Worm (Caenorhabditis elegans): ENCODE data around the gene M01H9.10.

The M01H9.10 gene

ce11 chrIV:4472418-4473173, 7.3 kb downstream of the M01H9.10 start:
- TF ChIP-seq nhr-237 (tag; optimal IDR thresholded peaks at IDR 0.05), result no peak
- no peak for TF ChIP-seq mef-2 (tag; optimal IDR thresholded peaks at IDR 0.05)
- TF ChIP-seq fkh-8 (tag; optimal IDR thresholded peaks at IDR 0.05), result no peak
- peak; percentile 6 for TF ChIP-seq lin-13 (GFP tag; optimal IDR thresholded peaks at IDR 0.05)
- TF ChIP-seq pax-3 (tag; optimal IDR thresholded peaks at IDR 0.05), result no peak
- no peak for TF ChIP-seq ceh-63 (GFP tag; optimal IDR thresholded peaks at IDR 0.05)
- no peak for TF ChIP-seq isw-1 (GFP tag; IDR thresholded peaks at IDR 0.05)
- peak; percentile 54 for TF ChIP-seq C16A3.4 (tag; optimal IDR thresholded peaks at IDR 0.05)
- TF ChIP-seq pqm-1 (tag; optimal IDR thresholded peaks at IDR 0.05), result no peak
- TF ChIP-seq skn-1 (tag; optimal IDR thresholded peaks at IDR 0.05), result no peak
- TF ChIP-seq unc-62 (GFP tag; optimal IDR thresholded peaks at IDR 0.05), result no peak
- TF ChIP-seq lir-3 (tag; optimal IDR thresholded peaks at IDR 0.05; ENCODE audit: poor library complexity), result no peak
- no peak for TF ChIP-seq fos-1 (tag; optimal IDR thresholded peaks at IDR 0.05)
- TF ChIP-seq nhr-76 (tag; optimal IDR thresholded peaks at IDR 0.05), result no peak
- TF ChIP-seq dsc-1 (tag; optimal IDR thresholded peaks at IDR 0.05), result no peak
- TF ChIP-seq nhr-20 (tag; optimal IDR thresholded peaks at IDR 0.05), result peak; percentile 86
- TF ChIP-seq irx-1 (tag; optimal IDR thresholded peaks at IDR 0.05), result no peak
- TF ChIP-seq ceh-88 (GFP tag; IDR thresholded peaks at IDR 0.05), result 0 out of 2 replicates have a peak, but pooled peaks have one; percentile 32
- TF ChIP-seq ztf-11 (tag; optimal IDR thresholded peaks at IDR 0.05), result no peak
- TF ChIP-seq tbx-2 (tag; optimal IDR thresholded peaks at IDR 0.05), result peak; percentile 25
- TF ChIP-seq snpc-4 (tag; optimal IDR thresholded peaks at IDR 0.05), result no peak
- TF ChIP-seq pag-3 (tag; optimal IDR thresholded peaks at IDR 0.05; ENCODE audit: borderline replicate concordance, insufficient read depth), result peak; percentile 42
- TF ChIP-seq hpl-2 (GFP tag; optimal IDR thresholded peaks at IDR 0.05), result no peak
- peak; percentile 19 for TF ChIP-seq xbp-1 (tag; optimal IDR thresholded peaks at IDR 0.05)
- TF ChIP-seq tlp-1 (tag; optimal IDR thresholded peaks at IDR 0.05), result no peak
- TF ChIP-seq swsn-7 (tag; optimal IDR thresholded peaks at IDR 0.05), result no peak
- TF ChIP-seq lin-15B (tag; optimal IDR thresholded peaks at IDR 0.05), result no peak
- TF ChIP-seq sup-37 (GFP tag; optimal IDR thresholded peaks at IDR 0.05), result no peak
- TF ChIP-seq grh-1 (GFP tag; IDR thresholded peaks at IDR 0.05), result 0 out of 2 replicates have a peak, but pooled peaks have one; percentile 29
- no peak for TF ChIP-seq ceh-8 (GFP tag; optimal IDR thresholded peaks at IDR 0.05)
- TF ChIP-seq elt-2 (tag; optimal IDR thresholded peaks at IDR 0.05), result peak; percentile 44
- no peak for TF ChIP-seq sptf-1 (tag; optimal IDR thresholded peaks at IDR 0.05)
- TF ChIP-seq Y116A8C.19 (tag; optimal IDR thresholded peaks at IDR 0.05; ENCODE audit: borderline replicate concordance), result no peak
- TF ChIP-seq nhr-19 (GFP tag; conservative IDR thresholded peaks at IDR 0.05), result peak; percentile 50
- no peak for TF ChIP-seq unc-86 (tag; optimal IDR thresholded peaks at IDR 0.05)
- TF ChIP-seq unc-130 (tag; optimal IDR thresholded peaks at IDR 0.05), result peak; percentile 3
- TF ChIP-seq nhr-28 (tag; optimal IDR thresholded peaks at IDR 0.05), result no peak
- no peak for TF ChIP-seq unc-30 (tag; optimal IDR thresholded peaks at IDR 0.05)
- TF ChIP-seq unc-98 (GFP tag; IDR thresholded peaks at IDR 0.05), result no peak
- TF ChIP-seq vab-15 (tag; optimal IDR thresholded peaks at IDR 0.05), result no peak
- TF ChIP-seq jun-1 (tag; optimal IDR thresholded peaks at IDR 0.05), result no peak
- peak; percentile 98 for TF ChIP-seq nhr-85 (tag)
- TF ChIP-seq ceh-82 (tag; optimal IDR thresholded peaks at IDR 0.05), result no peak
- TF ChIP-seq nhr-84 (tag; optimal IDR thresholded peaks at IDR 0.05), result no peak
- TF ChIP-seq egl-13 (tag; optimal IDR thresholded peaks at IDR 0.05), result no peak
- peak in 1 of 2 experiments; percentile 62 for TF ChIP-seq lsy-2 (tag; optimal IDR thresholded peaks at IDR 0.05)
- peak; percentile 28 for TF ChIP-seq rnt-1 (tag; optimal IDR thresholded peaks at IDR 0.05)
- peak; percentile 81 for TF ChIP-seq blmp-1 (tag; optimal IDR thresholded peaks at IDR 0.05)
- peak in 1 of 2 experiments; percentile 89 for TF ChIP-seq mdl-1 (tag; optimal IDR thresholded peaks at IDR 0.05)
- TF ChIP-seq aha-1 (tag; optimal IDR thresholded peaks at IDR 0.05), result no peak
- TF ChIP-seq aly-2 (tag; optimal IDR thresholded peaks at IDR 0.05), result no peak
- TF ChIP-seq zip-4 (GFP tag; optimal IDR thresholded peaks at IDR 0.05), result no peak
